Worm (Caenorhabditis elegans) whole organism, L2 larva: ENCODE measurements around the gene srh-11.

Experiments
- ama-1 ChIP-seq: fragments of 150-350 bp; optimal IDR thresholded peaks from 2 replicates; lab custom pipeline; 2018; ENCODE audit warnings: inconsistent platforms
- egl-27 ChIP-seq: sonication (generic microtip); optimal IDR thresholded peaks from 3 replicates; lab custom pipeline; 2017; ENCODE audit warnings: missing biosample characterization, missing genetic modification reagents, missing genetic modification characterization
- elt-1 ChIP-seq: fragments of 150-350 bp; optimal IDR thresholded peaks from 2 replicates; lab custom pipeline; 2014; ENCODE audit warnings: missing biosample characterization, missing genetic modification characterization
- fos-1 ChIP-seq: fragments of 150-350 bp; optimal IDR thresholded peaks from 2 replicates; lab custom pipeline; 2014; ENCODE audit warnings: missing biosample characterization, missing genetic modification characterization
- lsy-2 ChIP-seq, 2 experiments: fragments of 150-350 bp in 1 of 2; sonication (generic microtip) in 1 of 2; optimal IDR thresholded peaks; 2 replicates each; lab custom pipeline; 2014 to 2017; ENCODE audit warnings: missing biosample characterization in 2 of 2, missing genetic modification characterization in 2 of 2
- mab-5 ChIP-seq: fragments of 150-350 bp; optimal IDR thresholded peaks from 2 replicates; lab custom pipeline; 2014; ENCODE audit warnings: missing biosample characterization, missing genetic modification characterization
- mdl-1 ChIP-seq, 2 experiments: fragments of 150-350 bp in 1 of 2; sonication (generic microtip) in 1 of 2; optimal IDR thresholded peaks; 2 replicates each; lab custom pipeline; 2017; ENCODE audit warnings: missing biosample characterization in 2 of 2, missing genetic modification characterization in 2 of 2
- nhr-11 ChIP-seq: fragments of 150-350 bp; optimal IDR thresholded peaks from 2 replicates; lab custom pipeline; 2014; ENCODE audit warnings: missing biosample characterization, missing genetic modification characterization
- nhr-12 ChIP-seq: fragments of 150-350 bp; optimal IDR thresholded peaks from 2 replicates; lab custom pipeline; 2014; ENCODE audit warnings: missing biosample characterization, missing genetic modification characterization
- nhr-237 ChIP-seq: fragments of 150-350 bp; optimal IDR thresholded peaks from 2 replicates; lab custom pipeline; 2014; ENCODE audit warnings: missing biosample characterization, missing genetic modification characterization
- nhr-25 ChIP-seq: fragments of 150-350 bp; sonication (generic microtip); optimal IDR thresholded peaks from 3 replicates; lab custom pipeline; 2014; ENCODE audit warnings: missing biosample characterization, missing genetic modification characterization
- nhr-77 ChIP-seq: fragments of 150-350 bp; optimal IDR thresholded peaks from 2 replicates; lab custom pipeline; 2014; ENCODE audit warnings: missing biosample characterization, missing genetic modification characterization
- snpc-4 ChIP-seq: fragments of 150-350 bp; optimal IDR thresholded peaks from 2 replicates; lab custom pipeline; 2014; ENCODE audit warnings: missing biosample characterization, missing genetic modification characterization
- unc-39 ChIP-seq: fragments of 150-350 bp; optimal IDR thresholded peaks from 2 replicates; lab custom pipeline; 2014; ENCODE audit warnings: missing biosample characterization, missing genetic modification characterization

- no peak for TF ChIP-seq ama-1 (lab: Kevin White, UChicago)
- no peak for TF ChIP-seq snpc-4 (tag; lab: Kevin White, UChicago)
- TF ChIP-seq egl-27 (tag; lab: Kevin White, UChicago): no peak
- no peak for TF ChIP-seq unc-39 (tag; lab: Kevin White, UChicago)
- no peak for TF ChIP-seq nhr-11
- no peak for TF ChIP-seq mab-5 (tag; lab: Kevin White, UChicago)
- TF ChIP-seq nhr-237: no peak
- TF ChIP-seq elt-1 (tag; lab: Kevin White, UChicago): no peak
- TF ChIP-seq nhr-12 (tag; lab: Kevin White, UChicago): no peak
- TF ChIP-seq nhr-25: no peak
- TF ChIP-seq lsy-2 (tag; optimal IDR thresholded peaks at IDR 0.05; lab: Kevin White, UChicago): no peak
- TF ChIP-seq nhr-77 (tag; lab: Kevin White, UChicago): no peak
- TF ChIP-seq fos-1 (tag; lab: Kevin White, UChicago): no peak
- TF ChIP-seq mdl-1 (tag; optimal IDR thresholded peaks at IDR 0.05; lab: Kevin White, UChicago): no peak
These were observed at the start of gene srh-11 for ce11 chrX:8318950-8319349.
